Fruit fly (Drosophila melanogaster) whole organism, embryonic: ENCODE results near the gene mgr.

Experiments
- Blimp-1 ChIP-seq: fragments of 200-800 bp; sonication (Bioruptor generic); optimal IDR thresholded peaks from 3 replicates; lab custom pipeline; 2018; ENCODE audit warnings: missing biosample characterization, missing genetic modification characterization, mild to moderate bottlenecking, moderate library complexity, missing genetic modification reagents
- CG12299 ChIP-seq: fragments of 200-800 bp; sonication (Bioruptor generic); optimal IDR thresholded peaks from 2 replicates; lab custom pipeline; 2018; ENCODE audit warnings: missing biosample characterization, mild to moderate bottlenecking, missing genetic modification characterization
- CG15073 ChIP-seq: fragments of 200-800 bp; sonication (Bioruptor generic); optimal IDR thresholded peaks from 2 replicates; lab custom pipeline; 2016; ENCODE audit warnings: missing biosample characterization, missing genetic modification characterization
- CG3995 ChIP-seq: fragments of 200-800 bp; sonication (Bioruptor generic); optimal IDR thresholded peaks from 3 replicates; lab custom pipeline; 2016; ENCODE audit warnings: missing biosample characterization, missing genetic modification characterization
- Hr78 ChIP-seq, 2 experiments: fragments of 200-800 bp in 1 of 2; fragments of >200 bp in 1 of 2; sonication (Bioruptor generic) in 1 of 2; optimal IDR thresholded peaks; 2 replicates each; lab custom pipeline; 2017 to 2019; ENCODE audit warnings: missing biosample characterization in 2 of 2, missing genetic modification characterization in 2 of 2, mild to moderate bottlenecking in 1 of 2, moderate library complexity in 1 of 2
- Nf-YA ChIP-seq: fragments of 200-800 bp; sonication (Bioruptor generic); IDR thresholded peaks from 2 replicates; pipeline ENCODE4 v1.3.6; 2022; ENCODE audit warnings: missing biosample characterization, missing genetic modification characterization
- pum ChIP-seq: fragments of 200-800 bp; sonication (Bioruptor generic); optimal IDR thresholded peaks from 2 replicates; lab custom pipeline; 2016; ENCODE audit warnings: missing biosample characterization, missing genetic modification characterization

- TF ChIP-seq Hr78 (GFP tag; optimal IDR thresholded peaks at IDR 0.05; lab: Kevin White, UChicago), result peak in 1 of 2 experiments; percentile 31
- TF ChIP-seq Nf-YA (GFP tag; lab: Robert Waterston, UW), result no peak
- no peak for TF ChIP-seq CG12299
- TF ChIP-seq CG3995 (GFP tag; lab: Kevin White, UChicago), result no peak
- no peak for TF ChIP-seq pum
- TF ChIP-seq Blimp-1 (GFP tag; lab: Kevin White, UChicago), result no peak
- no peak for TF ChIP-seq CG15073 (GFP tag; lab: Kevin White, UChicago)
These were observed 41.6 kb upstream of the mgr start, which contains the start of gene sals for dm6 chr3R:11451207-11451841.
